Fruit fly (Drosophila melanogaster) whole organism, prepupa: ENCODE results near the gene pbl.
A peak's percentile ranks its signal among the peaks of the same experiment; 100 is the strongest.

Source experiments
- CG10631 ChIP-seq: fragments of 200-800 bp; sonication (Bioruptor generic); optimal IDR thresholded peaks from 2 replicates; lab custom pipeline; 2016; ENCODE audit warnings: missing biosample characterization, missing genetic modification characterization
- CG10669 ChIP-seq: fragments of 200-800 bp; sonication (Bioruptor generic); optimal IDR thresholded peaks from 3 replicates; lab custom pipeline; 2018; ENCODE audit warnings: missing biosample characterization, mild to moderate bottlenecking, missing genetic modification characterization, moderate library complexity
- CG11762 ChIP-seq: fragments of 200-800 bp; sonication (Bioruptor generic); optimal IDR thresholded peaks from 3 replicates; lab custom pipeline; 2016; ENCODE audit warnings: missing biosample characterization, missing genetic modification characterization; ENCODE audit not compliant: insufficient read depth
- CG1621 ChIP-seq: fragments of 200-800 bp; sonication (Bioruptor generic); optimal IDR thresholded peaks from 3 replicates; lab custom pipeline; 2018; ENCODE audit warnings: missing biosample characterization, mild to moderate bottlenecking, missing genetic modification characterization
- CG3032 ChIP-seq: fragments of 200-800 bp; optimal IDR thresholded peaks from 2 replicates; lab custom pipeline; 2019; ENCODE audit warnings: missing biosample characterization, mild to moderate bottlenecking, missing genetic modification characterization, moderate library complexity
- CG31627 ChIP-seq: fragments of 200-800 bp; sonication (Bioruptor generic); optimal IDR thresholded peaks from 3 replicates; lab custom pipeline; 2016; ENCODE audit warnings: missing biosample characterization, missing genetic modification characterization
- CG32006 ChIP-seq: fragments of 200-800 bp; sonication (Bioruptor generic); optimal IDR thresholded peaks from 3 replicates; lab custom pipeline; 2017; ENCODE audit warnings: missing biosample characterization, mild to moderate bottlenecking, missing genetic modification characterization
- CG34406 ChIP-seq: fragments of 200-800 bp; sonication (Bioruptor generic); optimal IDR thresholded peaks from 3 replicates; lab custom pipeline; 2016; ENCODE audit warnings: missing biosample characterization, missing genetic modification characterization
- CG3919 ChIP-seq: fragments of 200-800 bp; sonication (Bioruptor generic); optimal IDR thresholded peaks from 3 replicates; lab custom pipeline; 2016; ENCODE audit warnings: missing biosample characterization, missing genetic modification characterization
- CG4318 ChIP-seq: fragments of 200-800 bp; sonication (Bioruptor generic); optimal IDR thresholded peaks from 3 replicates; lab custom pipeline; 2017; ENCODE audit warnings: missing biosample characterization, mild to moderate bottlenecking, missing genetic modification characterization
- CG6163 ChIP-seq: fragments of 200-800 bp; sonication (Bioruptor generic); IDR thresholded peaks from 3 replicates; pipeline ENCODE4 v1.3.6; 2022; ENCODE audit warnings: missing biosample characterization, missing genetic modification characterization
- CG6276 ChIP-seq: fragments of 200-800 bp; sonication (Bioruptor generic); optimal IDR thresholded peaks from 2 replicates; lab custom pipeline; 2017; ENCODE audit warnings: missing biosample characterization, mild to moderate bottlenecking, missing genetic modification characterization
- CG6792 ChIP-seq: fragments of 200-800 bp; sonication (Bioruptor generic); optimal IDR thresholded peaks from 3 replicates; lab custom pipeline; 2016; ENCODE audit warnings: missing biosample characterization, missing genetic modification characterization
- CG6854 ChIP-seq: fragments of 200-800 bp; sonication (Bioruptor generic); optimal IDR thresholded peaks from 2 replicates; lab custom pipeline; 2017; ENCODE audit warnings: missing biosample characterization, mild to moderate bottlenecking, missing genetic modification characterization
- CG7368 ChIP-seq: fragments of 200-800 bp; sonication (Bioruptor generic); optimal IDR thresholded peaks from 3 replicates; lab custom pipeline; 2016; ENCODE audit warnings: missing biosample characterization, missing genetic modification characterization
- CG8319 ChIP-seq: fragments of 200-800 bp; sonication (Bioruptor generic); optimal IDR thresholded peaks from 3 replicates; lab custom pipeline; 2016; ENCODE audit warnings: missing biosample characterization, missing genetic modification characterization
- CG8632 ChIP-seq: fragments of 200-800 bp; sonication (Bioruptor generic); optimal IDR thresholded peaks from 3 replicates; lab custom pipeline; 2016; ENCODE audit warnings: missing biosample characterization, missing genetic modification characterization
- CG9139 ChIP-seq: fragments of 200-800 bp; sonication (Bioruptor generic); optimal IDR thresholded peaks from 3 replicates; lab custom pipeline; 2017; ENCODE audit warnings: missing biosample characterization, mild to moderate bottlenecking, missing genetic modification characterization
- Eip75B ChIP-seq: fragments of 200-800 bp; sonication (Bioruptor generic); optimal IDR thresholded peaks from 3 replicates; lab custom pipeline; 2016; ENCODE audit warnings: missing biosample characterization, missing genetic modification characterization
- Eip78C ChIP-seq: fragments of 200-800 bp; sonication (Bioruptor generic); peaks from one replicate; lab custom pipeline; 2016; ENCODE audit warnings: missing biosample characterization, missing genetic modification characterization
- Eip93F ChIP-seq: fragments of 200-800 bp; sonication (Bioruptor generic); optimal IDR thresholded peaks from 2 replicates; lab custom pipeline; 2016; ENCODE audit warnings: missing biosample characterization, mild to moderate bottlenecking, missing genetic modification characterization
- Ets21C ChIP-seq: fragments of 200-800 bp; sonication (Bioruptor generic); optimal IDR thresholded peaks from 3 replicates; lab custom pipeline; 2016; ENCODE audit warnings: missing biosample characterization, missing genetic modification characterization
- Ets96B ChIP-seq: fragments of 200-800 bp; optimal IDR thresholded peaks from 2 replicates; lab custom pipeline; 2019; ENCODE audit warnings: missing biosample characterization, mild to moderate bottlenecking, missing genetic modification characterization, moderate library complexity
- Gug ChIP-seq: fragments of 200-800 bp; sonication (Bioruptor generic); IDR thresholded peaks from 2 replicates; pipeline ENCODE4 v1.3.6; 2022; ENCODE audit warnings: missing biosample characterization, missing genetic modification characterization
- Hr39 ChIP-seq: fragments of 200-800 bp; sonication (Bioruptor generic); optimal IDR thresholded peaks from 2 replicates; lab custom pipeline; 2016; ENCODE audit warnings: missing biosample characterization, missing genetic modification characterization
- Hr4 ChIP-seq: fragments of 200-800 bp; sonication (Bioruptor generic); optimal IDR thresholded peaks from 3 replicates; lab custom pipeline; 2016; ENCODE audit warnings: missing biosample characterization, missing genetic modification characterization
- OdsH ChIP-seq: fragments of 200-800 bp; sonication (Bioruptor generic); optimal IDR thresholded peaks from 3 replicates; lab custom pipeline; 2016; ENCODE audit warnings: missing biosample characterization, missing genetic modification characterization
- Smox ChIP-seq: fragments of 200-800 bp; sonication (Bioruptor generic); optimal IDR thresholded peaks from 3 replicates; lab custom pipeline; 2016; ENCODE audit warnings: missing biosample characterization, missing genetic modification characterization
- Sox102F ChIP-seq: fragments of 200-800 bp; sonication (Bioruptor generic); optimal IDR thresholded peaks from 2 replicates; lab custom pipeline; 2016; ENCODE audit warnings: missing biosample characterization, mild to moderate bottlenecking, missing genetic modification characterization
- Sox14 ChIP-seq: fragments of 200-800 bp; sonication (Bioruptor generic); optimal IDR thresholded peaks from 3 replicates; lab custom pipeline; 2016; ENCODE audit warnings: missing biosample characterization, missing genetic modification characterization
- achi ChIP-seq: fragments of 200-800 bp; sonication (Bioruptor generic); optimal IDR thresholded peaks from 3 replicates; lab custom pipeline; 2016; ENCODE audit warnings: missing biosample characterization, missing genetic modification characterization
- acj6 ChIP-seq: fragments of 200-800 bp; sonication (Bioruptor generic); optimal IDR thresholded peaks from 3 replicates; lab custom pipeline; 2016; ENCODE audit warnings: missing biosample characterization, missing genetic modification characterization
- cyc ChIP-seq: fragments of 200-800 bp; sonication (Bioruptor generic); optimal IDR thresholded peaks from 3 replicates; lab custom pipeline; 2016; ENCODE audit warnings: missing biosample characterization, missing genetic modification characterization
- esn ChIP-seq: fragments of 200-800 bp; sonication (Bioruptor generic); optimal IDR thresholded peaks from 2 replicates; lab custom pipeline; 2016; ENCODE audit warnings: missing biosample characterization, mild to moderate bottlenecking, missing genetic modification characterization, moderate library complexity
- fd59A ChIP-seq: fragments of 200-800 bp; sonication (Bioruptor generic); optimal IDR thresholded peaks from 2 replicates; lab custom pipeline; 2017; ENCODE audit warnings: missing biosample characterization, mild to moderate bottlenecking, missing genetic modification characterization, missing genetic modification reagents
- fkh ChIP-seq: fragments of 200-800 bp; sonication (Bioruptor generic); optimal IDR thresholded peaks from 3 replicates; lab custom pipeline; 2017; ENCODE audit warnings: missing biosample characterization, mild to moderate bottlenecking, missing genetic modification characterization, moderate library complexity
- lz ChIP-seq: fragments of 200-800 bp; sonication (Bioruptor generic); optimal IDR thresholded peaks from 3 replicates; lab custom pipeline; 2016; ENCODE audit warnings: missing biosample characterization, missing genetic modification characterization
- pdm3 ChIP-seq: fragments of 200-800 bp; sonication (Bioruptor generic); optimal IDR thresholded peaks from 3 replicates; lab custom pipeline; 2016; ENCODE audit warnings: missing biosample characterization, missing genetic modification characterization
- salr ChIP-seq, 2 experiments: fragments of 200-800 bp; sonication (Bioruptor generic); optimal IDR thresholded peaks; 3 replicates each; lab custom pipeline; 2016 to 2018; ENCODE audit warnings: missing biosample characterization in 2 of 2, missing genetic modification characterization in 2 of 2, mild to moderate bottlenecking in 1 of 2
- svp ChIP-seq: fragments of 200-800 bp; sonication (Bioruptor generic); peaks from one replicate; lab custom pipeline; 2016; ENCODE audit warnings: missing biosample characterization, missing genetic modification characterization

pbl gene

DNA sequence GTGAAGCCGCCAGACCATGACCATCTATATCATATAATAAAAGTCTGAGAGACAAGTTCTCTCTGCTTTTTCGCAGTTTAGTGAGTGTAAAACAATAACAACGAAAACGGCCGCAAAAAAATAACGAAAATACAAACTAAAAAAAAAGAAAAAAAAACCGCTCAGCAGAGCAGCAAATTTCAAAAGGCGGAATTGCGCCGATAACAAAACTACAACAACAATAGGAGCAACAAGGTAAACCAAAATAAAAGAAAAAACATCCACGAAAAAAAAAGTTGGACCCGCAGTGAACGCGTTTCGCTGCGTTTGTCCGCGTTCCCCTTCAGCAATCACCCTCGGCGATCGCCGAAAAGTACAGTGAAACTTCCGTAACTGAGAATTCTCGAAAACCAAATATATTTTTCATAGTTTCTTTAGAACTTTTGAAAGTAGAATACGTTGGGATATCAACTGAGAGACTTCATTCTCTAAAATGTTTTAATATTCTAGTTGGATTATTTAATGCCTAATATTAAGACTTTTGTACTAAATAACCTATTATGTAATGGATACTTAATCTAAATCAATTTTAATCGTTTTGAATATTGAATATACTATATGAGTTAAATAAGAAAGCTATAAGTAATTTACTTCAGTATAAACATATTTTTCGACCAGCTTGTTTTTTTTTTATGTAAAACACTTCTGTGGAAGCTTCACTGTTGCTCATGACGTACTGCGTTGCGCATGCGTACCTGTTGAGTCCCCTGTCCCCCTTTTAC, 36.0 kb downstream of the pbl start (continued):
- TF ChIP-seq Eip93F (GFP tag; lab: Kevin White, UChicago): no peak
- peak; percentile 41 for TF ChIP-seq Ets21C (GFP tag; lab: Kevin White, UChicago)
- TF ChIP-seq CG6792 (GFP tag; lab: Kevin White, UChicago): peak; percentile 67
- peak; percentile 61 for TF ChIP-seq OdsH (GFP tag; lab: Kevin White, UChicago)
- TF ChIP-seq esn (GFP tag; lab: Kevin White, UChicago): peak; percentile 87
- peak; percentile 75 for TF ChIP-seq pdm3
- peak; percentile 62 for TF ChIP-seq Hr4
- peak; percentile 77 for TF ChIP-seq Smox
- TF ChIP-seq CG4318 (GFP tag; lab: Kevin White, UChicago): peak; percentile 24
- TF ChIP-seq svp: peak; percentile 84
- peak; percentile 69 for TF ChIP-seq CG8632 (GFP tag; lab: Kevin White, UChicago)
- TF ChIP-seq CG6276 (GFP tag; lab: Kevin White, UChicago): peak; percentile 23
- TF ChIP-seq fd59A (GFP tag; lab: Kevin White, UChicago): peak; percentile 56
- TF ChIP-seq CG31627 (GFP tag; lab: Kevin White, UChicago): peak; percentile 65
- no peak; the same call in 2 of the 3 replicates for TF ChIP-seq CG6163 (GFP tag; lab: Robert Waterston, UW)
- TF ChIP-seq Ets96B (tag; lab: Kevin White, UChicago): peak; percentile 46
- TF ChIP-seq CG32006 (GFP tag; lab: Kevin White, UChicago): peak; percentile 72

DNA sequence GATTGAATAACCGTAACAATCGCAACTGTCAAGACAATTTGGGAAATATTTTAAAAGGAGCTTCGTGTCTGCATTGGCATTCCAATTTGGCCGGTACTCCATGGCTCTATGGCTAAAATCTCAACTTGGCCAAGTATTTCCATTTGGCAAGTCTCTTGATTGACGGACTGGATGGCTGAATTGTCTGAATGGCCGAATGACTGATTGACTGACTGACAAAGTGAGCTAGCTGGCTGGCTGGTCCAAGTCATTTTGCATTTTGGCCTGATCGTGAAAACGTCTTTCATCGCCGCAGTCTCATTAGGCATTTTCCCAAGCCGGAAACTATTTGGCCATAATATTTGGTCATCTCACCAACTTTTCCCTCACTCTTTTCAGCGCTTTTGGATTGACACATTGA, 37.2 kb downstream of the pbl start:
- TF ChIP-seq Hr39 (GFP tag; lab: Kevin White, UChicago) (no peak), CG6854 (GFP tag; lab: Kevin White, UChicago) (no peak), Gug (GFP tag; lab: Robert Waterston, UW) (no peak), acj6 (GFP tag; lab: Kevin White, UChicago) (no peak), fkh (GFP tag; lab: Kevin White, UChicago) (no peak), Sox14 (no peak), Eip78C (no peak), CG9139 (GFP tag; lab: Kevin White, UChicago) (no peak), achi (no peak), lz (GFP tag; lab: Kevin White, UChicago) (no peak), Sox102F (no peak), salr (GFP tag; optimal IDR thresholded peaks at IDR 0.05; lab: Kevin White, UChicago) (no peak), CG32006 (GFP tag; lab: Kevin White, UChicago) (no peak), svp (no peak)

- no peak for TF ChIP-seq Sox102F
- TF ChIP-seq CG10631 (GFP tag; lab: Kevin White, UChicago): no peak
- TF ChIP-seq cyc (GFP tag; lab: Kevin White, UChicago): no peak
- no peak for TF ChIP-seq CG3032
- no peak for TF ChIP-seq CG4318 (GFP tag; lab: Kevin White, UChicago)
- TF ChIP-seq Eip75B: no peak
- no peak for TF ChIP-seq CG6163 (GFP tag; lab: Robert Waterston, UW)
- TF ChIP-seq CG34406 (GFP tag; lab: Kevin White, UChicago): no peak
- TF ChIP-seq Gug (GFP tag; lab: Robert Waterston, UW): no peak
- TF ChIP-seq CG1621 (tag; lab: Kevin White, UChicago): no peak
- TF ChIP-seq CG10669: no peak
- TF ChIP-seq svp: no peak
- TF ChIP-seq CG8319 (GFP tag; lab: Kevin White, UChicago): no peak
- no peak for TF ChIP-seq CG6854 (GFP tag; lab: Kevin White, UChicago)
- TF ChIP-seq CG3919: no peak
- TF ChIP-seq CG7368 (GFP tag; lab: Kevin White, UChicago): no peak
- TF ChIP-seq CG6792 (GFP tag; lab: Kevin White, UChicago): no peak
- no peak for TF ChIP-seq CG11762 (GFP tag; lab: Kevin White, UChicago)
- TF ChIP-seq esn (GFP tag; lab: Kevin White, UChicago): no peak
- TF ChIP-seq salr (GFP tag; optimal IDR thresholded peaks at IDR 0.05; lab: Kevin White, UChicago): no peak
- TF ChIP-seq, all 60 proteins: peak for 0
Measured at dm6 chr3L:7870388-7870740, 41.4 kb downstream of the pbl start.
